Fruit fly (Drosophila melanogaster) Kc167 (cell line): ENCODE data around the gene Srr.

Experiments used
- Myc ChIP-seq: fragments of >200 bp; optimal IDR thresholded peaks from 2 replicates; lab custom pipeline; 2017; ENCODE audit warnings: missing external identifiers
- ttk ChIP-seq: sonication (Bioruptor generic); optimal IDR thresholded peaks from 2 replicates; lab custom pipeline; 2017; ENCODE audit warnings: missing external identifiers

DNA sequence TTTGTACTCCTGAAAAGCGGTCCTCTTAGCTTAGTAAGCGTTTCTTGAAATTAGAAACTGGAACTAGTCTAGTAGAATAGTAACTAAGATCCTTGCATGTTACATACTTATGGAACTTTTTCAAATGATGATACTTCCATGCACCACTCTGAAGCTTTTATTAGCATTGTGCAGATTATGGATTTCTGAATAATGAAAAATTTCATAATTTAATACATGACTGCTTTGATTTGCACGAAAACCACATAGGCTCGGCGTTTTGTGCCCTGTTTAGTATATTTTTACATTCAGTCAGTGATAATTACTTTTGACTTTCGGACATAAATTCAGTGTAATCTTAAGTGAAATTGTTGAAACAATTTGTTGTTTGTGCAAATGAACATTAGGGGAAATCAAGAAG, 10.0 kb upstream of the Srr start, which contains the start of gene CG43675:
- TF ChIP-seq Myc (lab: Kevin White, UChicago) (no peak), ttk (lab: Kevin White, UChicago) (no peak)
